Fruit fly (Drosophila melanogaster) whole organism, embryonic: ENCODE results near the gene CG7550.

Experiments
- Atf3 ChIP-seq: fragments of 200-800 bp; sonication (Bioruptor generic); optimal IDR thresholded peaks from 3 replicates; lab custom pipeline; 2016; ENCODE audit warnings: missing biosample characterization, missing genetic modification characterization
- BtbVII ChIP-seq: fragments of 200-800 bp; sonication (Bioruptor generic); optimal IDR thresholded peaks from 3 replicates; lab custom pipeline; 2017; ENCODE audit warnings: missing biosample characterization, mild to moderate bottlenecking, missing genetic modification characterization
- CG10274 ChIP-seq: fragments of 200-800 bp; sonication (Bioruptor generic); optimal IDR thresholded peaks from 3 replicates; lab custom pipeline; 2017; ENCODE audit warnings: missing biosample characterization, mild to moderate bottlenecking, missing genetic modification characterization
- CG10959 ChIP-seq: fragments of 200-800 bp; sonication (Bioruptor generic); IDR thresholded peaks from 2 replicates; pipeline ENCODE4 v1.3.6; 2022; ENCODE audit warnings: missing biosample characterization, missing genetic modification characterization
- CG11085 ChIP-seq: fragments of 200-800 bp; sonication (Bioruptor generic); IDR thresholded peaks from 2 replicates; pipeline ENCODE4 v1.3.6; 2022; ENCODE audit warnings: missing biosample characterization, missing genetic modification characterization
- CG12071 ChIP-seq: fragments of 200-800 bp; sonication (Bioruptor generic); optimal IDR thresholded peaks from 3 replicates; lab custom pipeline; 2018; ENCODE audit warnings: missing biosample characterization, mild to moderate bottlenecking, missing genetic modification characterization
- CG12104 ChIP-seq: fragments of 200-800 bp; sonication (Bioruptor generic); optimal IDR thresholded peaks from 3 replicates; lab custom pipeline; 2016; ENCODE audit warnings: missing biosample characterization, missing genetic modification characterization
- CG12219 ChIP-seq: fragments of 200-800 bp; sonication (Bioruptor generic); optimal IDR thresholded peaks from 3 replicates; lab custom pipeline; 2018; ENCODE audit warnings: missing biosample characterization, mild to moderate bottlenecking, missing genetic modification characterization
- CG12769 ChIP-seq: fragments of 200-800 bp; sonication (Bioruptor generic); optimal IDR thresholded peaks from 2 replicates; lab custom pipeline; 2019; ENCODE audit warnings: missing biosample characterization, mild to moderate bottlenecking, missing genetic modification characterization, moderate library complexity
- CG13296 ChIP-seq: fragments of 200-800 bp; sonication (Bioruptor generic); optimal IDR thresholded peaks from 3 replicates; lab custom pipeline; 2018; ENCODE audit warnings: missing biosample characterization, mild to moderate bottlenecking, missing genetic modification characterization
- CG14441 ChIP-seq: fragments of 200-800 bp; sonication (Bioruptor generic); IDR thresholded peaks from 2 replicates; pipeline ENCODE4 v1.3.6; 2022; ENCODE audit warnings: missing biosample characterization, missing genetic modification characterization
- CG15073 ChIP-seq: fragments of 200-800 bp; sonication (Bioruptor generic); optimal IDR thresholded peaks from 2 replicates; lab custom pipeline; 2016; ENCODE audit warnings: missing biosample characterization, missing genetic modification characterization
- CG15696 ChIP-seq: fragments of 200-800 bp; sonication (Bioruptor generic); optimal IDR thresholded peaks from 2 replicates; lab custom pipeline; 2019; ENCODE audit warnings: missing biosample characterization, mild to moderate bottlenecking, missing genetic modification characterization, moderate library complexity
- CG18619 ChIP-seq: fragments of 200-800 bp; sonication (Bioruptor generic); optimal IDR thresholded peaks from 3 replicates; lab custom pipeline; 2017; ENCODE audit warnings: missing biosample characterization, mild to moderate bottlenecking, missing genetic modification characterization
- CG34376 ChIP-seq: fragments of 200-800 bp; sonication (Bioruptor generic); optimal IDR thresholded peaks from 2 replicates; lab custom pipeline; 2018; ENCODE audit warnings: missing biosample characterization, mild to moderate bottlenecking, missing genetic modification characterization
- CG34422 ChIP-seq: fragments of 200-800 bp; sonication (Bioruptor generic); IDR thresholded peaks from 3 replicates; pipeline ENCODE4 v1.3.6; 2022; ENCODE audit warnings: missing biosample characterization, missing genetic modification characterization
- CG4820 ChIP-seq: fragments of 200-800 bp; sonication (Bioruptor generic); optimal IDR thresholded peaks from 3 replicates; lab custom pipeline; 2016; ENCODE audit warnings: missing biosample characterization, missing genetic modification characterization
- CG5245 ChIP-seq: fragments of 200-800 bp; sonication (Bioruptor generic); optimal IDR thresholded peaks from 3 replicates; lab custom pipeline; 2016; ENCODE audit warnings: missing biosample characterization, missing genetic modification characterization
- CG6254 ChIP-seq: fragments of 200-800 bp; sonication (Bioruptor generic); optimal IDR thresholded peaks from 3 replicates; lab custom pipeline; 2017; ENCODE audit warnings: mild to moderate bottlenecking, missing biosample characterization, missing genetic modification reagents, missing genetic modification characterization
- CG6813 ChIP-seq: fragments of 200-800 bp; sonication (Bioruptor generic); optimal IDR thresholded peaks from 2 replicates; lab custom pipeline; 2017; ENCODE audit warnings: missing biosample characterization, missing genetic modification characterization, mild to moderate bottlenecking, moderate library complexity, missing genetic modification reagents
- CG7357 ChIP-seq: fragments of 200-800 bp; sonication (Bioruptor generic); IDR thresholded peaks from 3 replicates; pipeline ENCODE4 v1.3.6; 2022; ENCODE audit warnings: missing biosample characterization, missing genetic modification characterization
- CG8944 ChIP-seq: fragments of 200-800 bp; sonication (Bioruptor generic); optimal IDR thresholded peaks from 3 replicates; lab custom pipeline; 2016; ENCODE audit warnings: missing biosample characterization, missing genetic modification characterization
- CrebB ChIP-seq: fragments of 200-800 bp; sonication (Bioruptor generic); optimal IDR thresholded peaks from 3 replicates; lab custom pipeline; 2018; ENCODE audit warnings: missing biosample characterization, mild to moderate bottlenecking, missing genetic modification characterization
- D ChIP-seq, 2 experiments: fragments of 200-800 bp in 1 of 2; fragments of >200 bp in 1 of 2; sonication (Bioruptor generic) in 1 of 2; optimal IDR thresholded peaks; 2 replicates in 1 of 2; 3 replicates in 1 of 2; lab custom pipeline; 2017; ENCODE audit warnings: mild to moderate bottlenecking in 1 of 2, missing biosample characterization in 1 of 2, missing genetic modification characterization in 1 of 2, missing genetic modification reagents in 1 of 2
- Dad ChIP-seq: fragments of 200-800 bp; sonication (Bioruptor generic); optimal IDR thresholded peaks from 3 replicates; lab custom pipeline; 2016; ENCODE audit warnings: missing biosample characterization, missing genetic modification characterization
- Fer2 ChIP-seq: fragments of 200-800 bp; sonication (Bioruptor generic); optimal IDR thresholded peaks from 2 replicates; lab custom pipeline; 2018; ENCODE audit warnings: missing biosample characterization, mild to moderate bottlenecking, missing genetic modification characterization, moderate library complexity
- Fer3 ChIP-seq: fragments of 200-800 bp; sonication (Bioruptor generic); optimal IDR thresholded peaks from 2 replicates; lab custom pipeline; 2018; ENCODE audit warnings: missing biosample characterization, mild to moderate bottlenecking, missing genetic modification characterization, moderate library complexity
- NC2α ChIP-seq: fragments of 200-800 bp; sonication (Bioruptor generic); optimal IDR thresholded peaks from 2 replicates; lab custom pipeline; 2016; ENCODE audit warnings: missing biosample characterization, missing genetic modification characterization
- Rx ChIP-seq: fragments of 200-800 bp; sonication (Bioruptor generic); IDR thresholded peaks from 2 replicates; pipeline ENCODE4 v1.3.6; 2022; ENCODE audit warnings: missing biosample characterization, missing genetic modification characterization
- Side ChIP-seq: fragments of 200-800 bp; sonication (Bioruptor generic); optimal IDR thresholded peaks from 2 replicates; lab custom pipeline; 2016; ENCODE audit warnings: missing biosample characterization, missing genetic modification characterization
- Sox102F ChIP-seq: fragments of 200-800 bp; sonication (Bioruptor generic); optimal IDR thresholded peaks from 2 replicates; lab custom pipeline; 2018; ENCODE audit warnings: missing biosample characterization, mild to moderate bottlenecking, missing genetic modification characterization, moderate library complexity
- Xbp1 ChIP-seq: fragments of 200-800 bp; sonication (Bioruptor generic); optimal IDR thresholded peaks from 3 replicates; lab custom pipeline; 2016; ENCODE audit warnings: missing biosample characterization, mild to moderate bottlenecking, missing genetic modification characterization
- ash1 ChIP-seq: fragments of 200-800 bp; sonication (Bioruptor generic); optimal IDR thresholded peaks from 2 replicates; lab custom pipeline; 2018; ENCODE audit warnings: missing biosample characterization, mild to moderate bottlenecking, missing genetic modification characterization
- dimm ChIP-seq: fragments of 200-800 bp; sonication (Bioruptor generic); IDR thresholded peaks from 2 replicates; pipeline ENCODE4 v1.3.6; 2022; ENCODE audit warnings: missing biosample characterization, missing genetic modification characterization
- emc ChIP-seq: fragments of 200-800 bp; sonication (Bioruptor generic); optimal IDR thresholded peaks from 2 replicates; lab custom pipeline; 2016; ENCODE audit warnings: missing biosample characterization, missing genetic modification characterization
- en ChIP-seq: fragments of 200-800 bp; sonication (Bioruptor generic); optimal IDR thresholded peaks from 2 replicates; lab custom pipeline; 2016; ENCODE audit warnings: missing biosample characterization, missing genetic modification characterization
- eve ChIP-seq, 2 experiments: fragments of >200 bp; optimal IDR thresholded peaks; 2 replicates each; lab custom pipeline; 2017; ENCODE audit warnings: missing biosample characterization in 2 of 2, missing genetic modification characterization in 2 of 2
- gcm ChIP-seq: fragments of 200-800 bp; sonication (Bioruptor generic); optimal IDR thresholded peaks from 2 replicates; lab custom pipeline; 2019; ENCODE audit warnings: missing biosample characterization, mild to moderate bottlenecking, missing genetic modification characterization, moderate library complexity
- gcm2 ChIP-seq: fragments of 200-800 bp; sonication (Bioruptor generic); optimal IDR thresholded peaks from 2 replicates; lab custom pipeline; 2016; ENCODE audit warnings: missing biosample characterization, missing genetic modification characterization
- gro ChIP-seq: fragments of 200-800 bp; sonication (Bioruptor generic); optimal IDR thresholded peaks from 2 replicates; lab custom pipeline; 2016; ENCODE audit warnings: missing biosample characterization, missing genetic modification characterization
- gsb ChIP-seq: fragments of 200-800 bp; sonication (Bioruptor generic); IDR thresholded peaks from 2 replicates; pipeline ENCODE4 v1.3.6; 2022; ENCODE audit warnings: missing biosample characterization, missing genetic modification characterization
- insv ChIP-seq, 2 experiments: fragments of 200-800 bp; sonication (Bioruptor generic); optimal IDR thresholded peaks; 3 replicates each; lab custom pipeline; 2016 to 2018; ENCODE audit warnings: missing biosample characterization in 2 of 2, missing genetic modification characterization in 2 of 2
- mam ChIP-seq: fragments of 200-800 bp; sonication (Bioruptor generic); optimal IDR thresholded peaks from 3 replicates; lab custom pipeline; 2016; ENCODE audit warnings: missing biosample characterization, missing genetic modification characterization
- pzg ChIP-seq: fragments of 200-800 bp; sonication (Bioruptor generic); optimal IDR thresholded peaks from 3 replicates; lab custom pipeline; 2018; ENCODE audit warnings: missing biosample characterization, mild to moderate bottlenecking, missing genetic modification characterization, moderate library complexity
- ro ChIP-seq: fragments of 200-800 bp; sonication (Bioruptor generic); IDR thresholded peaks from 2 replicates; pipeline ENCODE4 v1.3.6; 2022; ENCODE audit warnings: missing biosample characterization, missing genetic modification characterization
- row ChIP-seq: fragments of 200-800 bp; sonication (Bioruptor generic); IDR thresholded peaks from 3 replicates; pipeline ENCODE4 v1.3.6; 2022; ENCODE audit warnings: missing biosample characterization, missing genetic modification characterization
- run ChIP-seq: fragments of 200-800 bp; sonication (Bioruptor generic); optimal IDR thresholded peaks from 3 replicates; lab custom pipeline; 2018; ENCODE audit warnings: missing biosample characterization, mild to moderate bottlenecking, missing genetic modification characterization
- sr ChIP-seq: fragments of 200-800 bp; sonication (Bioruptor generic); IDR thresholded peaks from 3 replicates; pipeline ENCODE4 v1.3.6; 2022; ENCODE audit warnings: missing biosample characterization, missing genetic modification characterization
- unc-4 ChIP-seq: fragments of 200-800 bp; sonication (Bioruptor generic); IDR thresholded peaks from 2 replicates; pipeline ENCODE4 v1.3.6; 2022; ENCODE audit warnings: missing biosample characterization, missing genetic modification characterization; ENCODE audit not compliant: partially characterized antibody
- wor ChIP-seq: fragments of 200-800 bp; sonication (Bioruptor generic); IDR thresholded peaks from 2 replicates; pipeline ENCODE4 v1.3.6; 2022; ENCODE audit warnings: missing biosample characterization, missing genetic modification characterization
- z ChIP-seq: fragments of 200-800 bp; sonication (Bioruptor generic); IDR thresholded peaks from 3 replicates; pipeline ENCODE4 v1.3.6; 2022; ENCODE audit warnings: missing biosample characterization, missing genetic modification characterization

The CG7550 gene

DNA sequence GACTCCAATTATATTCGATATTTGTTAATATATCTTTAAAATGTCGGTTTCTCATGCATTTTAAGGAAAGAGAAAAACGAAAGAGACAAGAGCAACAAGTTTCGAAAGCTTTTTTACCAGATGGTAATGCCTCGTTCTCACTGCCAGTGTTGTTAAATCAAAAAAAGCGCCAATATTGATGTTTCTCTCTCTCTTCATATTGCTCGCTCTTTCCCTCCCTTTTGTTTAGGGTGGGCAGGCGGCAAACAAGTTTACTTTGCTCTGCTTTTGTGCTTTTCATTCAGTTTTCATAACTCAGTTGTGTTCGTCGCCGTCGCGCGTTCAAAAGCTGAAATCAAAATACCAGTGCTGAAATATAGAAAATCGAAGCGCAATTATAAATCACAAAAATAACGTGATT is 42.5 kb downstream of the CG7550 start (continued):
- TF ChIP-seq eve (GFP tag; optimal IDR thresholded peaks at IDR 0.05; lab: Kevin White, UChicago) = peak in 1 of 2 experiments; percentile 60
- peak; percentile 15 for TF ChIP-seq gcm2
- TF ChIP-seq CG5245 (GFP tag; lab: Kevin White, UChicago) = no peak
- TF ChIP-seq Dad (GFP tag; lab: Kevin White, UChicago) = peak; percentile 50
- TF ChIP-seq CG11085 = no peak
- peak; percentile 45 for TF ChIP-seq CG18619
- peak; percentile 55 for TF ChIP-seq CrebB (tag; lab: Kevin White, UChicago)
- peak; percentile 56 for TF ChIP-seq CG6813 (GFP tag; lab: Kevin White, UChicago)
- TF ChIP-seq Fer3 (tag; lab: Kevin White, UChicago) = peak; percentile 46
- TF ChIP-seq CG15696 (tag; lab: Kevin White, UChicago) = no peak
- peak; percentile 41 for TF ChIP-seq CG12219 (GFP tag; lab: Kevin White, UChicago)
- TF ChIP-seq BtbVII (GFP tag; lab: Kevin White, UChicago) = peak; percentile 65
- TF ChIP-seq CG12071 (GFP tag; lab: Kevin White, UChicago) = peak; percentile 61
- TF ChIP-seq gcm = peak; percentile 31
- TF ChIP-seq Xbp1 (GFP tag; lab: Kevin White, UChicago) = no peak
- TF ChIP-seq Side (GFP tag; lab: Kevin White, UChicago) = peak; percentile 44
- no peak for TF ChIP-seq CG7357
- TF ChIP-seq CG6254 = no peak
- no peak for TF ChIP-seq insv (GFP tag; optimal IDR thresholded peaks at IDR 0.05; lab: Kevin White, UChicago)
- TF ChIP-seq Sox102F = no peak
- no peak for TF ChIP-seq D (optimal IDR thresholded peaks at IDR 0.05; lab: Kevin White, UChicago)
- no peak for TF ChIP-seq D (GFP tag; optimal IDR thresholded peaks at IDR 0.05; lab: Kevin White, UChicago)
- TF ChIP-seq gro (GFP tag; lab: Kevin White, UChicago) = peak; percentile 66
- no peak for TF ChIP-seq ro
- no peak for TF ChIP-seq Rx
- no peak for TF ChIP-seq CG14441 (GFP tag; lab: Robert Waterston, UW)
- no peak for TF ChIP-seq CG12104 (GFP tag; lab: Kevin White, UChicago)
- TF ChIP-seq NC2α (GFP tag; lab: Kevin White, UChicago) = no peak
- TF ChIP-seq CG10274 (GFP tag; lab: Kevin White, UChicago) = no peak
- peak; percentile 18; the same call in 1 of the 3 replicates for TF ChIP-seq row (GFP tag; lab: Robert Waterston, UW)
- TF ChIP-seq CG34422 (GFP tag; lab: Robert Waterston, UW) = peak; percentile 48; the same call in 1 of the 3 replicates
- TF ChIP-seq CG10959 (GFP tag; lab: Robert Waterston, UW) = no peak
- TF ChIP-seq mam = peak; percentile 42
- TF ChIP-seq CG34376 (GFP tag; lab: Kevin White, UChicago) = peak; percentile 76
- TF ChIP-seq Fer2 = no peak
- TF ChIP-seq sr = peak; percentile 28; the same call in 1 of the 3 replicates
- TF ChIP-seq CG15073 (GFP tag; lab: Kevin White, UChicago) = no peak
- TF ChIP-seq CG8944 = no peak
- peak; percentile 64 for TF ChIP-seq CG13296 (GFP tag; lab: Kevin White, UChicago)
- no peak for TF ChIP-seq CG4820
- TF ChIP-seq wor = no peak
- TF ChIP-seq dimm (GFP tag; lab: Robert Waterston, UW) = no peak
- no peak for TF ChIP-seq gsb
- peak; percentile 51; the same call in 1 of the 2 replicates for TF ChIP-seq unc-4
- peak; percentile 62 for TF ChIP-seq CG12769 (tag; lab: Kevin White, UChicago)
- no peak for TF ChIP-seq en (GFP tag; lab: Kevin White, UChicago)
- TF ChIP-seq z = no peak
- TF ChIP-seq Atf3 (GFP tag; lab: Kevin White, UChicago) = no peak
- no peak for TF ChIP-seq emc (GFP tag; lab: Kevin White, UChicago)
- TF ChIP-seq run = no peak
- TF ChIP-seq ash1 (GFP tag; lab: Kevin White, UChicago) = no peak
- TF ChIP-seq pzg (GFP tag; lab: Kevin White, UChicago) = peak; percentile 32
